Fruit fly (Drosophila melanogaster) whole organism, wandering third instar larva: Measurements from ENCODE around the gene unc-13-4A.

Experiments
- CG32264 ChIP-seq: fragments of 200-800 bp; sonication (Bioruptor generic); optimal IDR thresholded peaks from 2 replicates; lab custom pipeline; 2016; ENCODE audit warnings: missing biosample characterization, missing genetic modification characterization
- CG9705 ChIP-seq: fragments of 200-800 bp; sonication (Bioruptor generic); optimal IDR thresholded peaks from 2 replicates; lab custom pipeline; 2018; ENCODE audit warnings: missing biosample characterization, mild to moderate bottlenecking, missing genetic modification characterization
- CrebA ChIP-seq: fragments of 200-800 bp; sonication (Bioruptor generic); optimal IDR thresholded peaks from 2 replicates; lab custom pipeline; 2016; ENCODE audit warnings: missing biosample characterization, mild to moderate bottlenecking, missing genetic modification characterization, borderline replicate concordance
- Dfd ChIP-seq: fragments of >200 bp; optimal IDR thresholded peaks from 2 replicates; lab custom pipeline; 2017; ENCODE audit warnings: missing biosample characterization, missing genetic modification characterization
- Dif ChIP-seq: fragments of 200-275, 200-300 bp; sonication (Bioruptor generic); optimal IDR thresholded peaks from 2 replicates; lab custom pipeline; 2018; ENCODE audit warnings: missing biosample characterization, missing genetic modification characterization; ENCODE audit not compliant: partially characterized antibody
- GATAd ChIP-seq: sonication (Bioruptor generic); optimal IDR thresholded peaks from 2 replicates; lab custom pipeline; 2016; ENCODE audit warnings: missing biosample characterization, missing genetic modification characterization
- HLH106 ChIP-seq: fragments of 200-800 bp; optimal IDR thresholded peaks from 3 replicates; lab custom pipeline; 2019; ENCODE audit warnings: missing biosample characterization, mild to moderate bottlenecking, missing genetic modification characterization, moderate library complexity
- Hr78 ChIP-seq: fragments of >200 bp; optimal IDR thresholded peaks from 2 replicates; lab custom pipeline; 2017; ENCODE audit warnings: missing biosample characterization, missing genetic modification characterization
- Hr83 ChIP-seq: fragments of 200-300 bp; sonication (Bioruptor generic); optimal IDR thresholded peaks from 2 replicates; lab custom pipeline; 2016; ENCODE audit warnings: missing biosample characterization, mild to moderate bottlenecking, missing genetic modification characterization, moderate library complexity; ENCODE audit not compliant: poor library complexity, severe bottlenecking
- Jra ChIP-seq: sonication (Bioruptor generic); optimal IDR thresholded peaks from 2 replicates; lab custom pipeline; 2016; ENCODE audit warnings: missing biosample characterization, missing genetic modification characterization
- Mio ChIP-seq: sonication (Bioruptor generic); optimal IDR thresholded peaks from 2 replicates; lab custom pipeline; 2016; ENCODE audit warnings: missing biosample characterization, missing genetic modification characterization
- Myc ChIP-seq: fragments of >200 bp; optimal IDR thresholded peaks from 2 replicates; lab custom pipeline; 2017
- N ChIP-seq: fragments of >200 bp; optimal IDR thresholded peaks from 2 replicates; lab custom pipeline; 2018; ENCODE audit warnings: missing biosample characterization, missing external identifiers, missing genetic modification characterization
- OdsH ChIP-seq: fragments of 200-800 bp; sonication (Bioruptor generic); optimal IDR thresholded peaks from 2 replicates; lab custom pipeline; 2016; ENCODE audit warnings: missing biosample characterization, mild to moderate bottlenecking, missing genetic modification characterization
- Rel ChIP-seq, 2 experiments: fragments of 200-800 bp; sonication (Bioruptor generic) in 1 of 2; optimal IDR thresholded peaks; 2 replicates in 1 of 2; 3 replicates in 1 of 2; lab custom pipeline; 2016 to 2019; ENCODE audit warnings: mild to moderate bottlenecking in 2 of 2, missing biosample characterization in 2 of 2, missing genetic modification characterization in 2 of 2, moderate library complexity in 1 of 2
- Sp1 ChIP-seq: fragments of 200-800 bp; sonication (Bioruptor generic); optimal IDR thresholded peaks from 3 replicates; lab custom pipeline; 2019; ENCODE audit warnings: missing biosample characterization, mild to moderate bottlenecking, missing genetic modification characterization, moderate library complexity
- br ChIP-seq: fragments of 200-800 bp; sonication (Bioruptor generic); optimal IDR thresholded peaks from 2 replicates; lab custom pipeline; 2016; ENCODE audit warnings: missing biosample characterization, missing genetic modification characterization
- dl ChIP-seq, 2 experiments: fragments of 175-275, 200-275 bp in 1 of 2; fragments of 200-275 bp in 1 of 2; sonication (Bioruptor generic); optimal IDR thresholded peaks; lab custom pipeline; 2018; ENCODE audit warnings: mild to moderate bottlenecking in 2 of 2, missing biosample characterization in 2 of 2, missing genetic modification characterization in 2 of 2, moderate library complexity in 2 of 2; ENCODE audit not compliant: partially characterized antibody in 2 of 2, insufficient read depth in 1 of 2
- dmrt93B ChIP-seq: fragments of 200-800 bp; sonication (Bioruptor generic); optimal IDR thresholded peaks from 2 replicates; lab custom pipeline; 2018; ENCODE audit warnings: missing biosample characterization, mild to moderate bottlenecking, missing genetic modification characterization
- dsf ChIP-seq: sonication (Bioruptor generic); optimal IDR thresholded peaks from 2 replicates; lab custom pipeline; 2016; ENCODE audit warnings: missing biosample characterization, missing genetic modification characterization, borderline replicate concordance
- ey ChIP-seq: fragments of 200-800 bp; sonication (Bioruptor generic); optimal IDR thresholded peaks from 2 replicates; lab custom pipeline; 2016; ENCODE audit warnings: missing biosample characterization, missing genetic modification characterization
- foxo ChIP-seq, 2 experiments: fragments of 200-800 bp; sonication (Bioruptor generic); optimal IDR thresholded peaks; 2 replicates in 1 of 2; 3 replicates in 1 of 2; lab custom pipeline; 2016 to 2017; ENCODE audit warnings: missing biosample characterization in 2 of 2, missing genetic modification characterization in 2 of 2
- fru ChIP-seq: fragments of 200-800 bp; sonication (Bioruptor generic); optimal IDR thresholded peaks from 3 replicates; lab custom pipeline; 2016; ENCODE audit warnings: missing biosample characterization, mild to moderate bottlenecking, missing genetic modification characterization
- h ChIP-seq: fragments of 200-800 bp; sonication (Bioruptor generic); optimal IDR thresholded peaks from 3 replicates; lab custom pipeline; 2016; ENCODE audit warnings: missing biosample characterization, mild to moderate bottlenecking, missing genetic modification characterization
- lola ChIP-seq: fragments of >200 bp; optimal IDR thresholded peaks from 2 replicates; lab custom pipeline; 2017; ENCODE audit warnings: missing biosample characterization, missing genetic modification characterization
- pan ChIP-seq: fragments of >200 bp; optimal IDR thresholded peaks from 2 replicates; lab custom pipeline; 2017
- psq ChIP-seq: fragments of 200-800 bp; sonication (Bioruptor generic); optimal IDR thresholded peaks from 3 replicates; lab custom pipeline; 2017; ENCODE audit warnings: missing biosample characterization, mild to moderate bottlenecking, missing genetic modification characterization, moderate library complexity
- rgr ChIP-seq: fragments of 200-800 bp; sonication (Bioruptor generic); optimal IDR thresholded peaks from 3 replicates; lab custom pipeline; 2016; ENCODE audit warnings: missing biosample characterization, mild to moderate bottlenecking, missing genetic modification characterization
- sv ChIP-seq: fragments of 200-800 bp; sonication (Bioruptor generic); optimal IDR thresholded peaks from 3 replicates; lab custom pipeline; 2016; ENCODE audit warnings: missing biosample characterization, missing genetic modification characterization
- tai ChIP-seq: sonication (Bioruptor generic); optimal IDR thresholded peaks from 2 replicates; lab custom pipeline; 2016; ENCODE audit warnings: missing biosample characterization, missing genetic modification characterization
- usp ChIP-seq: fragments of >200 bp; optimal IDR thresholded peaks from 2 replicates; lab custom pipeline; 2017; ENCODE audit warnings: missing biosample characterization, missing genetic modification characterization
- woc ChIP-seq: sonication (Bioruptor generic); optimal IDR thresholded peaks from 2 replicates; lab custom pipeline; 2016; ENCODE audit warnings: missing biosample characterization, mild to moderate bottlenecking, missing genetic modification characterization

The unc-13-4A gene

DNA sequence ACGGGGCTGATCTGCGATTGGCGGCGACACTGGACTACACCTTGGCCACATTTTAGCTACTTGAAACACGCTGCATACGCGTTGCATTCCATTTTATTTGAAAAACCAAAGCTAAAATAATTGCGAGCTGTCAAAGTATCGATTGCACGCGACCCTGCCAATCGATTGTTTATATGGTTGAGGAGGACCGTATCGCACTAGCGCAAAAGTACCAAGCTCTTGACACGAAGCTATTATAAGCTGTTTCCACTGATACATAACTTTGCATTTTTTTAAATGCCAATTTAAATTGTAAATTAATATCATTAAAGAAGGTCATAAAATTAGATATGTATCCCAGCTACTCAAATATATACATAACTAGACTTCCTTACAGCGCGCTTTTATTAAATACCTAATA is 63.5 kb downstream of the unc-13-4A start, which contains the start of gene Cdc27:
TSS of gene Cdc27 (minus strand) at position 174 of the 400 bp plus-strand sequence.
- TF ChIP-seq rgr (GFP tag; lab: Kevin White, UChicago) (peak; percentile 6), lola (no peak), Rel (GFP tag; optimal IDR thresholded peaks at IDR 0.05; lab: Kevin White, UChicago) (no peak), Rel (tag; optimal IDR thresholded peaks at IDR 0.05; lab: Kevin White, UChicago) (peak; percentile 15), psq (GFP tag; lab: Kevin White, UChicago) (peak; percentile 5), N (GFP tag; lab: Kevin White, UChicago) (peak; percentile 97), foxo (GFP tag; optimal IDR thresholded peaks at IDR 0.05; lab: Kevin White, UChicago) (peak in 1 of 2 experiments; percentile 47), ey (GFP tag; lab: Kevin White, UChicago) (peak; percentile 9), br (GFP tag; lab: Kevin White, UChicago) (no peak), Hr78 (GFP tag; lab: Kevin White, UChicago) (peak; percentile 53), Sp1 (GFP tag; lab: Kevin White, UChicago) (peak; percentile 16), Dif (GFP tag; lab: Kevin White, UChicago) (no peak), CG9705 (GFP tag; lab: Kevin White, UChicago) (peak; percentile 25), woc (GFP tag; lab: Kevin White, UChicago) (peak; percentile 49), dsf (no peak), Jra (GFP tag; lab: Kevin White, UChicago) (peak; percentile 8), tai (no peak), h (GFP tag; lab: Kevin White, UChicago) (peak; percentile 17), Hr83 (GFP tag; lab: Kevin White, UChicago) (no peak), HLH106 (tag; lab: Kevin White, UChicago) (peak; percentile 44)
- TF ChIP-seq, all 38 proteins: peak for 13

DNA sequence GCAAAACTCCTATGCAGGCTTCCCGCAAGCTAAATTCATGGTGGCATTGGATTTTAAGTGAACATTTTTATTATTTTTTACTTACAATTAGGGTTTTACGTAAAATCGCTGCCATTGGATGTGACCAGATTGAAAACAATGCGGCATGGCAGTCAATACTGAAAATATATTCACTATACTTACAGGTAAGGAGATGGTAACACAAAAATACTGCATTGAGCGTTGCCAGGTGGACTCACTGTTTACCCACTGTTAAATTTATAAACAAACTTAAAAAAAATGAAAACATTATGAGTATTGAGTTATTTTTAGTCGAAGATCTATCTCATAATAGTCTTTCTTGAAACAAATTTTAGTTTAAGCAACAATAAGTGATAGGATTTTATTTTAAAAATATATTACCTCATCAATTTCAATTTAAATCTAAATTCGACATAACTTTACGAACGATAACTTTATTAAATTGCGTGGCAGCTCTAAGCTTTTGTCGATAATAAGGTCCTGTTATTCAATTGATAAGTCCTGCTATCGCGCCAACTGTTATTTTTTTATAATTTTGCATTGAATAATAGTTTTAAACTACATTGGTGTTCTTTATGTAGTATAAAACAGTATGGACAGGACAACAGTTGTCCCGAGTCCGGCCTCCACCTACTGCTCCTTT is 68.8 kb downstream of the unc-13-4A start, which contains the start of the genes mRpL50 and mei-P22:
TSS of gene mRpL50 (minus strand) at position 159 of the 664 bp plus-strand sequence.
TSS of gene mei-P22 (plus strand) at position 614 of the 664 bp plus-strand sequence.
- no peak for TF ChIP-seq Rel (GFP tag; optimal IDR thresholded peaks at IDR 0.05; lab: Kevin White, UChicago)
- peak; percentile 24 for TF ChIP-seq Rel (tag; optimal IDR thresholded peaks at IDR 0.05; lab: Kevin White, UChicago)
- no peak for TF ChIP-seq pan (lab: Kevin White, UChicago)
- TF ChIP-seq woc (GFP tag; lab: Kevin White, UChicago) = peak; percentile 4
- no peak for TF ChIP-seq Dfd (GFP tag; lab: Kevin White, UChicago)
- peak; percentile 45 for TF ChIP-seq Hr83 (GFP tag; lab: Kevin White, UChicago)
- peak; percentile 18 for TF ChIP-seq ey (GFP tag; lab: Kevin White, UChicago)
- peak; percentile 21 for TF ChIP-seq Jra (GFP tag; lab: Kevin White, UChicago)
- TF ChIP-seq lola = no peak
- TF ChIP-seq foxo (GFP tag; optimal IDR thresholded peaks at IDR 0.05; lab: Kevin White, UChicago) = peak in 1 of 2 experiments; percentile 43
- TF ChIP-seq rgr (GFP tag; lab: Kevin White, UChicago) = peak; percentile 88
- no peak for TF ChIP-seq dl (GFP tag; optimal IDR thresholded peaks at IDR 0.05; lab: Kevin White, UChicago; ENCODE audit: insufficient read depth in 1 of 2, partially characterized antibody in 2 of 2)
- TF ChIP-seq h (GFP tag; lab: Kevin White, UChicago) = peak; percentile 15
- TF ChIP-seq, all 38 proteins: peak for 8

dm6 chr3L:7241217-7241859 is 71.4 kb downstream of the unc-13-4A start, which contains the start of the genes RpL18 and Neos:
RpL18 (minus strand) TSS chr3L:7241351.
Neos (plus strand) TSS chr3L:7241628.
- TF ChIP-seq fru (GFP tag; lab: Kevin White, UChicago) = peak; percentile 76
- peak in 1 of 2 experiments; percentile 74 for TF ChIP-seq foxo (GFP tag; optimal IDR thresholded peaks at IDR 0.05; lab: Kevin White, UChicago)
- TF ChIP-seq Dfd (GFP tag; lab: Kevin White, UChicago) = no peak
- peak; percentile 79 for TF ChIP-seq Hr83 (GFP tag; lab: Kevin White, UChicago)
- peak; percentile 67 for TF ChIP-seq ey (GFP tag; lab: Kevin White, UChicago)
- no peak for TF ChIP-seq usp (GFP tag; lab: Kevin White, UChicago)
- TF ChIP-seq Myc (lab: Kevin White, UChicago) = peak; percentile 23
- peak; percentile 68 for TF ChIP-seq Jra (GFP tag; lab: Kevin White, UChicago)
- peak; percentile 77 for TF ChIP-seq sv (GFP tag; lab: Kevin White, UChicago)
- no peak for TF ChIP-seq Mio (GFP tag; lab: Kevin White, UChicago)
- TF ChIP-seq Dif (GFP tag; lab: Kevin White, UChicago) = no peak
- peak; percentile 28 for TF ChIP-seq OdsH (GFP tag; lab: Kevin White, UChicago)
- peak; percentile 79 for TF ChIP-seq GATAd (GFP tag; lab: Kevin White, UChicago)
- TF ChIP-seq rgr (GFP tag; lab: Kevin White, UChicago) = peak; percentile 83
- TF ChIP-seq h (GFP tag; lab: Kevin White, UChicago) = peak; percentile 77
- no peak for TF ChIP-seq Rel (GFP tag; optimal IDR thresholded peaks at IDR 0.05; lab: Kevin White, UChicago)
- peak; percentile 44 for TF ChIP-seq Rel (tag; optimal IDR thresholded peaks at IDR 0.05; lab: Kevin White, UChicago)
- TF ChIP-seq Sp1 (GFP tag; lab: Kevin White, UChicago) = peak; percentile 78
- no peak for TF ChIP-seq lola
- TF ChIP-seq HLH106 (tag; lab: Kevin White, UChicago) = peak; percentile 50
- no peak for TF ChIP-seq pan (lab: Kevin White, UChicago)
- TF ChIP-seq dmrt93B (GFP tag; lab: Kevin White, UChicago) = peak; percentile 63
- TF ChIP-seq psq (GFP tag; lab: Kevin White, UChicago) = peak; percentile 52
- no peak for TF ChIP-seq Hr78 (GFP tag; lab: Kevin White, UChicago)
- TF ChIP-seq CrebA (GFP tag; lab: Kevin White, UChicago) = no peak
- TF ChIP-seq br (GFP tag; lab: Kevin White, UChicago) = peak; percentile 75
- peak; percentile 63 for TF ChIP-seq woc (GFP tag; lab: Kevin White, UChicago)
- TF ChIP-seq CG9705 (GFP tag; lab: Kevin White, UChicago) = peak; percentile 75
- TF ChIP-seq CG32264 (GFP tag; lab: Kevin White, UChicago) = peak; percentile 65
